Worm (Caenorhabditis elegans) whole organism, L1 larva: ENCODE data around the gene math-4.

Experiments used
- C04F5.9 ChIP-seq: sonication (generic microtip); optimal IDR thresholded peaks from 2 replicates; lab custom pipeline; 2016; ENCODE audit warnings: missing genetic modification characterization, missing compliant biosample characterization
- blmp-1 ChIP-seq: fragments of 150-350 bp; optimal IDR thresholded peaks from 2 replicates; lab custom pipeline; 2014; ENCODE audit warnings: missing biosample characterization, missing genetic modification characterization
- fos-1 ChIP-seq: fragments of 150-350 bp; optimal IDR thresholded peaks from 2 replicates; lab custom pipeline; 2014; ENCODE audit warnings: missing biosample characterization, missing genetic modification characterization
- nhr-77 ChIP-seq: fragments of 150-350 bp; optimal IDR thresholded peaks from 2 replicates; lab custom pipeline; 2014; ENCODE audit warnings: missing biosample characterization, missing genetic modification characterization
- unc-130 ChIP-seq: fragments of 150-350 bp; optimal IDR thresholded peaks from 2 replicates; lab custom pipeline; 2017; ENCODE audit warnings: missing biosample characterization, missing genetic modification characterization, inconsistent platforms
- unc-62 ChIP-seq: fragments of 150-350 bp; optimal IDR thresholded peaks from 2 replicates; lab custom pipeline; 2014; ENCODE audit warnings: missing biosample characterization, missing genetic modification reagents, missing genetic modification characterization
- ztf-11 ChIP-seq, 2 experiments: sonication (generic microtip); optimal IDR thresholded peaks; 2 replicates each; lab custom pipeline; 2016 to 2017; ENCODE audit warnings: missing genetic modification characterization in 2 of 2, missing biosample characterization in 1 of 2, missing compliant biosample characterization in 1 of 2

DNA sequence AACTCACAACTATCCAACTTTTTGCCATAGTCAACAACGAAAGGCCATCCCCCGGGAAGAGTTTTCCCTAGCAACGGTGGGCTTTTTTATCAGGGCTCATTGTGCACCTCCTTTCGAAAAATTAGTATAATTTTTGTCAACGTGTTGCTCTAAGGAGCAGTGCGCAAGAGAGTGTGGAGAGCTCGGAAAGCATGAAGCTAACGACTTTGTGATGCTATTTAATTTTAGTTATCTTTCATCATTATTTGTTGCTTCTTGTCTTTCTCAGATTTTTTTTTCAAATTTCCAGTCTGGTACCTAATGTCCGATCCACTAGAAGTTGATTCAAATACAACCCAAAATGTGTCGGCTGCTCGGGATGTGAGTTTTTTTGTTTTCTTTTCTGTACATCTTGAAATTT lies 52.3 kb downstream of the math-4 start, which contains the start of gene ceh-81:
- no peak for TF ChIP-seq unc-130 (tag; lab: Kevin White, UChicago)
- TF ChIP-seq ztf-11 (tag; optimal IDR thresholded peaks at IDR 0.05; lab: Kevin White, UChicago): no peak
- no peak for TF ChIP-seq C04F5.9
- no peak for TF ChIP-seq fos-1 (tag; lab: Kevin White, UChicago)
- no peak for TF ChIP-seq unc-62
- no peak for TF ChIP-seq blmp-1 (tag; lab: Kevin White, UChicago)
- no peak for TF ChIP-seq nhr-77
